Worm (Caenorhabditis elegans) whole organism, L3 larva: ENCODE data around the gene cogc-2.

Source experiments
- R02D3.7 ChIP-seq: fragments of 150-350 bp; optimal IDR thresholded peaks from 2 replicates; lab custom pipeline; 2014; ENCODE audit warnings: missing biosample characterization, missing genetic modification characterization
- ZK546.5 ChIP-seq: sonication (generic microtip); optimal IDR thresholded peaks from 2 replicates; lab custom pipeline; 2017; ENCODE audit warnings: missing biosample characterization, missing genetic modification characterization
- ceh-16 ChIP-seq: sonication (generic microtip); optimal IDR thresholded peaks from 2 replicates; lab custom pipeline; 2017; ENCODE audit warnings: missing biosample characterization, missing genetic modification characterization
- ceh-28 ChIP-seq: fragments of 150-350 bp; optimal IDR thresholded peaks from 2 replicates; lab custom pipeline; 2014; ENCODE audit warnings: missing biosample characterization, missing genetic modification reagents, missing genetic modification characterization
- ceh-82 ChIP-seq: fragments of 150-350 bp; optimal IDR thresholded peaks from 2 replicates; lab custom pipeline; 2014; ENCODE audit warnings: missing biosample characterization, missing genetic modification characterization
- ceh-9 ChIP-seq: sonication (generic microtip); optimal IDR thresholded peaks from 2 replicates; lab custom pipeline; 2018; ENCODE audit warnings: missing biosample characterization, missing genetic modification characterization
- daf-12 ChIP-seq: fragments of 150-350 bp; optimal IDR thresholded peaks from 2 replicates; lab custom pipeline; 2014; ENCODE audit warnings: missing biosample characterization, missing genetic modification reagents, missing genetic modification characterization
- elt-2 ChIP-seq: sonication (generic microtip); optimal IDR thresholded peaks from 2 replicates; lab custom pipeline; 2016; ENCODE audit warnings: missing genetic modification reagents, mild to moderate bottlenecking, missing genetic modification characterization, missing compliant biosample characterization
- elt-3 ChIP-seq, 3 experiments: fragments of 150-350 bp in 1 of 3; sonication (generic microtip) in 2 of 3; optimal IDR thresholded peaks; 2 replicates in 2 of 3; 4 replicates in 1 of 3; lab custom pipeline; 2014 to 2017; ENCODE audit warnings: missing biosample characterization in 3 of 3, missing genetic modification characterization in 3 of 3
- eor-1 ChIP-seq, 2 experiments: fragments of 150-350 bp; optimal IDR thresholded peaks; 2 replicates each; lab custom pipeline; 2014 to 2018; ENCODE audit warnings: missing biosample characterization in 2 of 2, missing genetic modification characterization in 2 of 2
- fkh-10 ChIP-seq: sonication (generic microtip); optimal IDR thresholded peaks from 2 replicates; lab custom pipeline; 2017; ENCODE audit warnings: missing biosample characterization, missing genetic modification reagents, missing genetic modification characterization
- fkh-2 ChIP-seq: fragments of 150-350 bp; optimal IDR thresholded peaks from 2 replicates; lab custom pipeline; 2014; ENCODE audit warnings: missing biosample characterization, missing genetic modification reagents, missing genetic modification characterization
- fos-1 ChIP-seq: fragments of 150-350 bp; optimal IDR thresholded peaks from 2 replicates; lab custom pipeline; 2014; ENCODE audit warnings: missing biosample characterization, missing genetic modification characterization
- hmg-11 ChIP-seq: sonication (generic microtip); optimal IDR thresholded peaks from 2 replicates; lab custom pipeline; 2016; ENCODE audit warnings: missing genetic modification characterization, missing compliant biosample characterization
- jun-1 ChIP-seq: fragments of 150-350 bp; optimal IDR thresholded peaks from 2 replicates; lab custom pipeline; 2014; ENCODE audit warnings: missing biosample characterization, missing genetic modification reagents, missing genetic modification characterization
- lin-15B ChIP-seq: fragments of 150-350 bp; optimal IDR thresholded peaks from 2 replicates; lab custom pipeline; 2014; ENCODE audit warnings: missing biosample characterization, missing genetic modification characterization
- lin-39 ChIP-seq: fragments of 150-350 bp; optimal IDR thresholded peaks from 2 replicates; lab custom pipeline; 2018; ENCODE audit warnings: missing biosample characterization, missing genetic modification reagents, missing genetic modification characterization
- lsy-12 ChIP-seq: sonication (generic microtip); optimal IDR thresholded peaks from 2 replicates; lab custom pipeline; 2016; ENCODE audit warnings: mild to moderate bottlenecking, missing genetic modification characterization, missing compliant biosample characterization
- mdl-1 ChIP-seq: fragments of 150-350 bp; optimal IDR thresholded peaks from 2 replicates; lab custom pipeline; 2014; ENCODE audit warnings: missing biosample characterization, missing genetic modification characterization
- nhr-11 ChIP-seq: fragments of 150-350 bp; optimal IDR thresholded peaks from 2 replicates; lab custom pipeline; 2014; ENCODE audit warnings: missing biosample characterization, missing genetic modification characterization
- nhr-12 ChIP-seq: fragments of 150-350 bp; optimal IDR thresholded peaks from 2 replicates; lab custom pipeline; 2014; ENCODE audit warnings: missing biosample characterization, missing genetic modification characterization
- nhr-23 ChIP-seq: fragments of 150-350 bp; optimal IDR thresholded peaks from 2 replicates; lab custom pipeline; 2014; ENCODE audit warnings: missing biosample characterization, missing genetic modification reagents, missing genetic modification characterization
- nhr-237 ChIP-seq: fragments of 150-350 bp; optimal IDR thresholded peaks from 2 replicates; lab custom pipeline; 2014; ENCODE audit warnings: missing biosample characterization, missing genetic modification characterization
- nhr-25 ChIP-seq: sonication (generic microtip); optimal IDR thresholded peaks from 2 replicates; lab custom pipeline; 2017; ENCODE audit warnings: missing biosample characterization, missing genetic modification characterization
- nhr-28 ChIP-seq: fragments of 150-350 bp; optimal IDR thresholded peaks from 2 replicates; lab custom pipeline; 2014; ENCODE audit warnings: missing biosample characterization, missing genetic modification characterization
- nhr-43 ChIP-seq: sonication (generic microtip); optimal IDR thresholded peaks from 2 replicates; lab custom pipeline; 2016; ENCODE audit warnings: mild to moderate bottlenecking, missing genetic modification characterization, missing compliant biosample characterization; ENCODE audit not compliant: poor library complexity, severe bottlenecking
- nhr-67 ChIP-seq: fragments of 150-350 bp; optimal IDR thresholded peaks from 2 replicates; lab custom pipeline; 2014; ENCODE audit warnings: missing biosample characterization, missing genetic modification characterization
- nhr-77 ChIP-seq: fragments of 150-350 bp; optimal IDR thresholded peaks from 2 replicates; lab custom pipeline; 2014; ENCODE audit warnings: missing biosample characterization, missing genetic modification characterization
- pqm-1 ChIP-seq: fragments of 150-350 bp; optimal IDR thresholded peaks from 2 replicates; lab custom pipeline; 2017; ENCODE audit warnings: missing biosample characterization, missing genetic modification characterization, inconsistent platforms
- sea-2 ChIP-seq: fragments of 150-350 bp; sonication (generic microtip); optimal IDR thresholded peaks from 4 replicates; lab custom pipeline; 2014; ENCODE audit warnings: missing biosample characterization, missing genetic modification reagents, missing genetic modification characterization
- skn-1 ChIP-seq: fragments of 150-350 bp; optimal IDR thresholded peaks from 2 replicates; lab custom pipeline; 2014; ENCODE audit warnings: missing biosample characterization, missing genetic modification characterization
- snpc-4 ChIP-seq: fragments of 150-350 bp; optimal IDR thresholded peaks from 2 replicates; lab custom pipeline; 2014; ENCODE audit warnings: missing biosample characterization, missing genetic modification characterization
- tbx-2 ChIP-seq: sonication (generic microtip); optimal IDR thresholded peaks from 2 replicates; lab custom pipeline; 2016; ENCODE audit warnings: mild to moderate bottlenecking, missing genetic modification characterization, missing compliant biosample characterization
- unc-39 ChIP-seq: sonication (generic microtip); optimal IDR thresholded peaks from 4 replicates; lab custom pipeline; 2017; ENCODE audit warnings: missing biosample characterization, missing genetic modification characterization
- unc-62 ChIP-seq: fragments of 150-350 bp; sonication (generic microtip); optimal IDR thresholded peaks from 4 replicates; lab custom pipeline; 2014; ENCODE audit warnings: missing biosample characterization, missing genetic modification reagents, missing genetic modification characterization
- zag-1 ChIP-seq: fragments of 150-350 bp; optimal IDR thresholded peaks from 2 replicates; lab custom pipeline; 2014; ENCODE audit warnings: missing biosample characterization, missing genetic modification characterization
- ztf-11 ChIP-seq: fragments of 150-350 bp; optimal IDR thresholded peaks from 2 replicates; lab custom pipeline; 2014; ENCODE audit warnings: missing biosample characterization, missing genetic modification characterization
- ztf-4 ChIP-seq: fragments of 150-350 bp; optimal IDR thresholded peaks from 2 replicates; lab custom pipeline; 2014; ENCODE audit warnings: missing biosample characterization, missing genetic modification characterization

cogc-2 gene

DNA sequence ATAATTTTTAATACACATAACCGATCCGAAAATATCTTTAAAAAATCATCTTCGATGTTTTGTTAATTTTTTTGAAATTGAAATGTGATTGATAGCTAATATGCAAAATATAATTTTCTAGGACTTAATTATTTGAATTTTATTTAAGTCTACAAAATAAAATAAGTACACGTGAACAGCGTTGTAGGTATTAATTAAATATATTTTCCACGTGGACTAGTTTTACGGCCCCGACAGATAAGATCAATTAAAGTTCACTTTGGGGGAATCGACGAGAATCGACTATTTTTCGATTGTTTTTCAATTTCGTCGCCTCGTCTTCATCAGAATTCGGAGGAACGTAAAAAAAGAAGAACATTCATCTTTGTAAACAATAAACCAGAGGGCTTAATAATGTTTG is 40.2 kb downstream of the cogc-2 start, which contains the start of gene C25A8.5:
Gene C25A8.5, plus strand, starts transcription at position 301 of the 400 bp plus-strand sequence.
- TF ChIP-seq pqm-1 (tag; lab: Kevin White, UChicago) (no peak), ztf-4 (tag; lab: Kevin White, UChicago) (no peak), ceh-82 (no peak), nhr-11 (tag; lab: Kevin White, UChicago) (no peak), nhr-28 (tag; lab: Kevin White, UChicago) (no peak), daf-12 (no peak), nhr-237 (tag; lab: Kevin White, UChicago) (no peak), fkh-10 (GFP tag; lab: Kevin White, UChicago) (no peak), jun-1 (tag; lab: Kevin White, UChicago) (no peak), nhr-77 (tag; lab: Kevin White, UChicago) (no peak), snpc-4 (no peak), ceh-9 (tag; lab: Kevin White, UChicago) (no peak), lsy-12 (tag; lab: Kevin White, UChicago) (no peak), skn-1 (tag; lab: Kevin White, UChicago) (no peak), nhr-23 (tag; lab: Kevin White, UChicago) (no peak), ceh-28 (tag; lab: Kevin White, UChicago) (no peak), mdl-1 (no peak), elt-3 (tag; optimal IDR thresholded peaks at IDR 0.05; lab: Kevin White, UChicago) (no peak), lin-15B (tag; lab: Kevin White, UChicago) (no peak), hmg-11 (tag; lab: Kevin White, UChicago) (no peak)

DNA sequence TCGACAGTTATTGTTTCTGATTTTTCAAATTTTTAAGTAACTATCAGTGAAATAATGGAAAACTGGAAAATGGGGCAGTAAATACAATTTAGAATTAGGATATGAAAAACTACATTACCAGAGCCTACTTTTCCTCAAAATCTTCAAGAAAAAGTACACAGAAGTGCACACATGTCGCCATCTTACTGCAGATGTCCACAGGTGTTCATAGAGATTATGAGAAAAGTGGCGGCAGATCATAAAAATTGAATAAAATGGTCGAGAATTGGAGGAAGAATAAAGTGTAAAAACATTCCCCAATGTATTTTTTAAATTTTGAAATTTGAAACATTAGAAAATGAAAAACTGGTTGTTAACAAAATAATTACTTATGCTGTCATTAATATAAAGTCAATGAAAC is 41.5 kb downstream of the cogc-2 start:
- TF ChIP-seq nhr-43 (tag; lab: Kevin White, UChicago) (no peak), nhr-23 (tag; lab: Kevin White, UChicago) (no peak), eor-1 (tag; optimal IDR thresholded peaks at IDR 0.05; lab: Kevin White, UChicago) (no peak), lin-39 (tag; lab: Kevin White, UChicago) (no peak), skn-1 (tag; lab: Kevin White, UChicago) (no peak), unc-39 (no peak), elt-3 (tag; optimal IDR thresholded peaks at IDR 0.05; lab: Kevin White, UChicago) (no peak), daf-12 (no peak), nhr-237 (tag; lab: Kevin White, UChicago) (no peak), sea-2 (GFP tag; lab: Kevin White, UChicago) (no peak), mdl-1 (no peak), nhr-12 (tag; lab: Kevin White, UChicago) (no peak), ceh-82 (no peak), lsy-12 (tag; lab: Kevin White, UChicago) (no peak), zag-1 (no peak), nhr-28 (tag; lab: Kevin White, UChicago) (no peak), hmg-11 (tag; lab: Kevin White, UChicago) (no peak), tbx-2 (tag; lab: Kevin White, UChicago) (no peak)
- TF ChIP-seq, all 47 proteins: peak for 0

DNA sequence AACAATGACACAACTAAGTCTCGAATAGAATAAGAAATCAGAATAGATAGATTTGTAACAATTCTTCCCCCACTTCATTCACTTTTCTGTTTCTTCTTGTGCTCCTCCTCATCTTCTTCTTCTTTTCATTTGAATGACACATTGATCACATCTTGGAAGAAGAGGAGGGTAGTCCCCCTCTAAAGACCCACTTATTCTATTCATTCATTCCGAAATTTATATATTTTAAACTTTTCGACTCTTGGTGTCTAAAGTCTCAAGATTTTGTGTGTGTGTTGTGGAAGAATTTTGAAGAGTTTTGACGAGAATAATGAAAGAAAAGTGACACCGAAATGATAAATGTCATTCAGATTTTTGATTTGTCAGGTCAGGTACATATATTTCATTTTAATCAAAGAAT is 48.3 kb downstream of the cogc-2 start:
- TF ChIP-seq elt-3 (tag; optimal IDR thresholded peaks at IDR 0.05; lab: Kevin White, UChicago) (no peak), elt-2 (tag; lab: Kevin White, UChicago) (no peak), unc-39 (no peak), fkh-2 (no peak), zag-1 (no peak), nhr-67 (tag; lab: Kevin White, UChicago) (no peak), nhr-25 (tag; lab: Kevin White, UChicago) (no peak), nhr-23 (tag; lab: Kevin White, UChicago) (no peak), mdl-1 (no peak), ZK546.5 (no peak), jun-1 (tag; lab: Kevin White, UChicago) (no peak), R02D3.7 (no peak), fos-1 (tag; lab: Kevin White, UChicago) (no peak), fkh-10 (GFP tag; lab: Kevin White, UChicago) (no peak), nhr-43 (tag; lab: Kevin White, UChicago) (no peak), lsy-12 (tag; lab: Kevin White, UChicago) (no peak), ztf-11 (tag; lab: Kevin White, UChicago) (no peak), daf-12 (no peak), ceh-16 (tag; lab: Kevin White, UChicago) (no peak), unc-62 (GFP tag; lab: Kevin White, UChicago) (no peak)
